Fruit fly (Drosophila melanogaster) whole organism, adult: ENCODE data around the gene AP-1gamma.
A peak's percentile ranks its signal among the peaks of the same experiment; 100 is the strongest.

Experiments
- CG11617 ChIP-seq: fragments of 200-800 bp; sonication (Bioruptor generic); optimal IDR thresholded peaks from 2 replicates; lab custom pipeline; 2017; ENCODE audit warnings: mild to moderate bottlenecking, missing biosample characterization, missing genetic modification reagents, missing genetic modification characterization
- CG12768 ChIP-seq: fragments of 200-800 bp; sonication (Bioruptor generic); optimal IDR thresholded peaks from 2 replicates; lab custom pipeline; 2017; ENCODE audit warnings: missing biosample characterization, missing genetic modification characterization, mild to moderate bottlenecking, moderate library complexity, missing genetic modification reagents
- CG14711 ChIP-seq: fragments of 200-800 bp; sonication (Bioruptor generic); optimal IDR thresholded peaks from 2 replicates; lab custom pipeline; 2018; ENCODE audit warnings: missing biosample characterization, mild to moderate bottlenecking, missing genetic modification characterization, moderate library complexity
- CG1620 ChIP-seq: fragments of 200-800 bp; sonication (Bioruptor generic); optimal IDR thresholded peaks from 2 replicates; lab custom pipeline; 2016; ENCODE audit warnings: missing biosample characterization, missing genetic modification characterization
- CG33017 ChIP-seq: fragments of 200-800 bp; sonication (Bioruptor generic); optimal IDR thresholded peaks from 2 replicates; lab custom pipeline; 2018; ENCODE audit warnings: missing biosample characterization, mild to moderate bottlenecking, missing genetic modification characterization, moderate library complexity
- CG5204 ChIP-seq: fragments of 200-800 bp; sonication (Bioruptor generic); optimal IDR thresholded peaks from 2 replicates; lab custom pipeline; 2016; ENCODE audit warnings: missing biosample characterization, missing genetic modification characterization
- CG7045 ChIP-seq: fragments of 200-800 bp; sonication (Bioruptor generic); optimal IDR thresholded peaks from 2 replicates; lab custom pipeline; 2017; ENCODE audit warnings: missing biosample characterization, mild to moderate bottlenecking, missing genetic modification characterization
- CG7101 ChIP-seq: fragments of 200-800 bp; sonication (Bioruptor generic); optimal IDR thresholded peaks from 2 replicates; lab custom pipeline; 2018; ENCODE audit warnings: missing biosample characterization, mild to moderate bottlenecking, missing genetic modification characterization, moderate library complexity
- Clk ChIP-seq: fragments of 200-800 bp; sonication (Bioruptor generic); optimal IDR thresholded peaks from 2 replicates; lab custom pipeline; 2017; ENCODE audit warnings: missing biosample characterization, missing genetic modification characterization
- Crg-1 ChIP-seq: fragments of 200-800 bp; sonication (Bioruptor generic); optimal IDR thresholded peaks from 2 replicates; lab custom pipeline; 2016; ENCODE audit warnings: missing biosample characterization, missing genetic modification characterization
- Hr96 ChIP-seq: fragments of 200-800 bp; sonication (Bioruptor generic); optimal IDR thresholded peaks from 2 replicates; lab custom pipeline; 2016; ENCODE audit warnings: missing biosample characterization, missing genetic modification characterization
- Mnt ChIP-seq: fragments of 200-800 bp; sonication (Bioruptor generic); optimal IDR thresholded peaks from 2 replicates; lab custom pipeline; 2016; ENCODE audit warnings: missing biosample characterization, mild to moderate bottlenecking, missing genetic modification characterization
- bab1 ChIP-seq: fragments of 200-800 bp; sonication (Bioruptor generic); optimal IDR thresholded peaks from 3 replicates; lab custom pipeline; 2019; ENCODE audit warnings: missing biosample characterization, mild to moderate bottlenecking, missing genetic modification characterization, moderate library complexity
- cic ChIP-seq: fragments of 200-800 bp; sonication (Bioruptor generic); optimal IDR thresholded peaks from 2 replicates; lab custom pipeline; 2017; ENCODE audit warnings: missing biosample characterization, mild to moderate bottlenecking, missing genetic modification characterization, moderate library complexity
- cnc ChIP-seq, 2 experiments: fragments of >200 bp; optimal IDR thresholded peaks; 2 replicates each; lab custom pipeline; 2017
- kay ChIP-seq: fragments of 200-800 bp; sonication (Bioruptor generic); peaks from one replicate; lab custom pipeline; 2016; ENCODE audit warnings: missing biosample characterization, missing genetic modification characterization, borderline replicate concordance
- ovo ChIP-seq: fragments of 200-800 bp; sonication (Bioruptor generic); optimal IDR thresholded peaks from 2 replicates; lab custom pipeline; 2016; ENCODE audit warnings: missing biosample characterization, missing genetic modification characterization
- pad ChIP-seq: fragments of 200-800 bp; sonication (Bioruptor generic); optimal IDR thresholded peaks from 3 replicates; lab custom pipeline; 2017; ENCODE audit warnings: missing biosample characterization, missing genetic modification characterization, mild to moderate bottlenecking, moderate library complexity, missing genetic modification reagents
- tj ChIP-seq: fragments of 200-800 bp; sonication (Bioruptor generic); optimal IDR thresholded peaks from 3 replicates; lab custom pipeline; 2017; ENCODE audit warnings: missing biosample characterization, mild to moderate bottlenecking, missing genetic modification characterization, moderate library complexity
- toe ChIP-seq: fragments of 200-800 bp; sonication (Bioruptor generic); optimal IDR thresholded peaks from 2 replicates; lab custom pipeline; 2016; ENCODE audit warnings: missing biosample characterization, missing genetic modification characterization

The AP-1gamma gene

DNA sequence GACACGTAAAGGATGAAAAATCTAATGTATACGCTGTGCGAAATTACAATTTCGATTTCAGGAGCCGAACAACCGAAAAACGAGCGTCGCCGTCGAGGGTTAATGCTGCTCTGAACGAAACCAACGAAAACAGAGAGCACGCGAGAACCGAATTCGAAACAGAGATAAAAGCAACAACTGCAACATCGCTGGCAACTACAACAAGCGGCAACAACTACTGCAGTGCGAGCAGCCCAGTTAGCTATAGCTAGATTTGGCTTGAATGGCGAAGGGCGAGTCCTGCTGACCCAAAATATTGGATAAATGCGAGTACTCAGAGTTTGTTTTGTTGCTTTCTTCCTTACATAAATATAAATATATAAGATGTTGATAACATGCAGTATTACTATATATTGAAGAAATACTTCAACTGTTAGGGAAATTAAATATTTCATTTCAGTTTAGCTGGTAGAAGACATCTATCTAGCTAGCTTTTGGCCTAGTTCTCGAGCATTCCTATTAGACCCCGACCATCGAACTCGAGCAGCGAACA lies 26.5 kb downstream of the AP-1gamma start, which contains the start of gene fend:
TSS of gene fend (minus strand) at position 178 of the 532 bp plus-strand sequence.
- TF ChIP-seq ovo: no peak
- TF ChIP-seq kay: no peak
- TF ChIP-seq Clk (GFP tag; lab: Kevin White, UChicago): no peak
- TF ChIP-seq CG14711 (tag; lab: Kevin White, UChicago): no peak
- TF ChIP-seq Crg-1 (GFP tag; lab: Kevin White, UChicago): no peak
- TF ChIP-seq Mnt (GFP tag; lab: Kevin White, UChicago): no peak
- no peak for TF ChIP-seq tj
- TF ChIP-seq CG1620 (GFP tag; lab: Kevin White, UChicago): no peak
- no peak for TF ChIP-seq cic
- peak; percentile 3 for TF ChIP-seq CG11617 (GFP tag; lab: Kevin White, UChicago)
- TF ChIP-seq CG7101 (tag; lab: Kevin White, UChicago): peak; percentile 19
- no peak for TF ChIP-seq CG5204
- no peak for TF ChIP-seq cnc (optimal IDR thresholded peaks at IDR 0.05; lab: Kevin White, UChicago)
- no peak for TF ChIP-seq CG7045 (GFP tag; lab: Kevin White, UChicago)
- no peak for TF ChIP-seq pad (GFP tag; lab: Kevin White, UChicago)
- TF ChIP-seq toe (GFP tag; lab: Kevin White, UChicago): no peak
- TF ChIP-seq Hr96 (GFP tag; lab: Kevin White, UChicago): no peak
- TF ChIP-seq CG12768 (GFP tag; lab: Kevin White, UChicago): peak; percentile 25
- peak; percentile 27 for TF ChIP-seq CG33017 (tag; lab: Kevin White, UChicago)
- TF ChIP-seq bab1 (GFP tag; lab: Kevin White, UChicago): no peak

DNA sequence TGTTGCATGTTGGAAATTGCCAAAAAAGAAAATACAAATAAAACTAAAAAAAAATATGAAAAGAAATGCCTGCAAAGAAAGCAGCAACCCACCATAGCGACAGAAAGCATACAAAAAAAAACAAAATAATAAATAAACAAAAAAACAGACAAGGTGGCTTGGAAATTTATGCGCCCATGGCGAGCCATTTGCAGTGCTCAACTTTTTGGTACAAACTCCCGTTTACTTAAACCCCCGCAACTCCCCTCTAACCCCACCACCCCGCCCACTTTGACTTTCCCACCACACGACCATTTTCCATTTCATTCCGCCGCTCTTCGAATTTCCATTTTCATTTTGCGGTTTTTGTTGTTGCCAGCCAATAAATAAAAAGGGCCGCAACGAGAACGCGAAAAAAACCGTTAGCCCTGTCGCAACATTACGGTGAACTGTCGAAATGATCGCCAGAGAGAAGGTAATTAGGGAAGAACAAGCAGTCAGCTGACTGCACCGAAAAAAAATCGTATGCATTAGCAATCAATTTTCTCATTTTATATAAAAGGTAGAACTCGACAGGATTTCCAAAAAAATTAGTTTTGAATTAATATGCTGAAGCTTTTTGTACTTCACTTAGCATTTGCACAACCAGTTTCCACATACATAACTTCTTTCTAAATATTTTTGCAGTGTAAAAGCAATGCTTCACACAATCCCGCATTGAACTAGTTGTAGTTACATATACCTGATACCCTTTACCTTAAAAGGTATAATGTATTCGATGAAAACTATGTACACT lies 28.5 kb downstream of the AP-1gamma start:
- TF ChIP-seq CG12768 (GFP tag; lab: Kevin White, UChicago): no peak
- TF ChIP-seq CG7101 (tag; lab: Kevin White, UChicago): no peak
- TF ChIP-seq ovo: peak; percentile 19
- no peak for TF ChIP-seq cic
- no peak for TF ChIP-seq toe (GFP tag; lab: Kevin White, UChicago)
- peak; percentile 63 for TF ChIP-seq bab1 (GFP tag; lab: Kevin White, UChicago)
- no peak for TF ChIP-seq cnc (optimal IDR thresholded peaks at IDR 0.05; lab: Kevin White, UChicago)
- TF ChIP-seq Clk (GFP tag; lab: Kevin White, UChicago): no peak
- TF ChIP-seq CG14711 (tag; lab: Kevin White, UChicago): no peak
- no peak for TF ChIP-seq CG11617 (GFP tag; lab: Kevin White, UChicago)
- TF ChIP-seq CG33017 (tag; lab: Kevin White, UChicago): no peak
- no peak for TF ChIP-seq CG5204
- TF ChIP-seq CG1620 (GFP tag; lab: Kevin White, UChicago): no peak
- no peak for TF ChIP-seq CG7045 (GFP tag; lab: Kevin White, UChicago)
- peak; percentile 36 for TF ChIP-seq pad (GFP tag; lab: Kevin White, UChicago)
- TF ChIP-seq Crg-1 (GFP tag; lab: Kevin White, UChicago): no peak
- TF ChIP-seq tj: no peak
- TF ChIP-seq kay: no peak

DNA sequence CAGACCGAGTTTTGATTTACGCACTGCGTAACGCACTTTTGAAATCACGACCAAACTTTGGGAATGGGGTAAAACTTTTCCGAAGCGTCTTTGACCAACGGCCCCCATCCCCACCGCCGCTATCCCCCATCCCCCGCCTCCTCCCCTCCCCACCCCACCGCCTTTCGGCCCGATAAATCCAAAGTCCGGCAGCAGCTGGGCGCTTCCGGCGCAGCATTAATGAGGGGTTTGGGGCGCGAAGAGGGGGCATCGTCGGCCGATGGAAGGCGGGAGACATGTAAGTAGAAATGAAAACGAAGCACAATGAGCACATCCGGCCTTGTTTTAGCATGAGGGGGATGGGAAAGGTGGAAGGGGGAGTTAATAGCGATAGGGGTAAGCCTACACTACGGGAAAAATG lies 30.6 kb downstream of the AP-1gamma start:
- TF ChIP-seq cic (peak; percentile 19), toe (GFP tag; lab: Kevin White, UChicago) (no peak), tj (peak; percentile 32)

DNA sequence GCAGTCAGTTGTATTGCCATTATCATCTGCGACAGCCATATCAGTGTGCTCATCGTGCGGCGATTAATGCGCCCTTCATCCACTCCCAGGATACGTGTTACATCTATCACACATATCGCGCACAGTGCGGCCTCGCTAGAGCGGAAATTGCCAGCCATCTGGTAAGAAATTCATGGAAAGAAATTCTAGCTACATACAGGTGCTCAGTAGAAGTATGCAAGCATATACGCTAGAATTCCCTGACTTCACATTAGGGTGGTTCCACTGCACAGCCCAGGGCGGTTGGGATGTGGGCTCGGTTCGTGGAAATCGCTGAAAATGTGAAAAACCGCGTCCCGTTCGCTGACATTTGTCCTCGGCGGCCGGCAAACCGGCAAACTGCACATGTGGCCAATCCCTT lies 32.7 kb downstream of the AP-1gamma start:
- TF ChIP-seq CG1620 (GFP tag; lab: Kevin White, UChicago) (no peak), Mnt (GFP tag; lab: Kevin White, UChicago) (no peak), CG7101 (tag; lab: Kevin White, UChicago) (peak; percentile 30), Clk (GFP tag; lab: Kevin White, UChicago) (peak; percentile 6), ovo (no peak), tj (peak; percentile 15), CG14711 (tag; lab: Kevin White, UChicago) (peak; percentile 15), cnc (optimal IDR thresholded peaks at IDR 0.05; lab: Kevin White, UChicago) (no peak), Hr96 (GFP tag; lab: Kevin White, UChicago) (no peak), CG11617 (GFP tag; lab: Kevin White, UChicago) (no peak), bab1 (GFP tag; lab: Kevin White, UChicago) (no peak), CG7045 (GFP tag; lab: Kevin White, UChicago) (peak; percentile 49), CG5204 (no peak), cic (no peak), CG33017 (tag; lab: Kevin White, UChicago) (peak; percentile 1), CG12768 (GFP tag; lab: Kevin White, UChicago) (peak; percentile 41), kay (peak; percentile 76), toe (GFP tag; lab: Kevin White, UChicago) (peak; percentile 44), Crg-1 (GFP tag; lab: Kevin White, UChicago) (peak; percentile 16), pad (GFP tag; lab: Kevin White, UChicago) (peak; percentile 35)

DNA sequence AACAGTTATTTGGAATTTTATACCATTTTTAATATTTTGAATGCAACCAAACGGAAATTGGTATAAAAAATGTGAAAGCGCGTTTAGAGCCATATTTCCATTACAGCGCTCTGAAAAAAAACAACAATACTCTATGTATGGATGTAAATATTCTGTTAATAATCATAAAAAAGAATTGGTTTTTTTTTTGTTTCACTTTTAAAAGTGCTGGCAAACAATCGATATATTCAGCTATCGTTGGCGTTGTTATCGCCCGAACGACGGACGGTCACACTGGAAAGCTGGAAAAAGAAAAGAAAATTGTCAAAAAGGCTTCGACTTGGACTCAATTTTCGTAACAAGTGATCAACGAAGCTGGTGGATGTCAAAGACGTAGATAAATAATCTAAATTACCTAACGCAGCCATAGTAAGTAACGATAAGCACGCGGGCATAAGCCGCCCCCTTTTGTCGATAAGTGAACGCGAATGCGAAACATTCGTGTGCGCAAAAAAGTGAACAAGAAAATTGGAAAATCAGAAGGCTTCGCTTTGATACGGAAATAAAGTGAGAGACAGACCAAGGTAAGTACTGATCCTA lies 33.8 kb downstream of the AP-1gamma start, which contains the start of gene CG7065:
TSS of gene CG7065 (plus strand) at position 270 of the 579 bp plus-strand sequence.
- no peak for TF ChIP-seq Crg-1 (GFP tag; lab: Kevin White, UChicago)
- TF ChIP-seq bab1 (GFP tag; lab: Kevin White, UChicago): peak; percentile 42
- TF ChIP-seq CG7101 (tag; lab: Kevin White, UChicago): peak; percentile 2
- TF ChIP-seq CG7045 (GFP tag; lab: Kevin White, UChicago): no peak
- TF ChIP-seq cnc (optimal IDR thresholded peaks at IDR 0.05; lab: Kevin White, UChicago): no peak
